Worm (Caenorhabditis elegans): ENCODE measurements around the gene K08E7.4.

DNA sequence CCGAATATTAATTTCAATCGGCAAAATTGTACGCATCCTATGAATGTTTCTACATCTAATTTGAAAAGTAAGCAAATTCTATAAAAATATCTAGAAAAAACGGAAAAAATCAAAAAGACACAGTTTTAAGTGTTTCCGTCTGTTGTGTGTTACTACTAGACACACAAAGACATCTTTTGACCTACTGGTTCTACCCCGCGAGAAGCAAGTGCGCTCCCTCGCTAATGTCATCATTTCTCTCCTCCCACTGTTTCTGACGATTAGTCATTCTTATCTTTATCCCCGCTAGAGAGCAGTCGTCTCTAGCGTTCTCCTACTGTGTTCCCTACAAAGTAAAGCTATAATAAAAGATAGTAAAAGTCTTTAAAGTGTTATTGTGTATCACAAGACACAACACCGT is 47.0 kb upstream of the K08E7.4 start:
- no peak for TF ChIP-seq egl-5 (tag; optimal IDR thresholded peaks at IDR 0.05)
- TF ChIP-seq zag-1 (tag; optimal IDR thresholded peaks at IDR 0.05) = no peak
- TF ChIP-seq snpc-4 (tag; optimal IDR thresholded peaks at IDR 0.05) = no peak
- TF ChIP-seq lin-39 (tag; optimal IDR thresholded peaks at IDR 0.05) = no peak
- TF ChIP-seq elt-1 (tag; optimal IDR thresholded peaks at IDR 0.05) = no peak
- no peak for TF ChIP-seq elt-2 (tag; optimal IDR thresholded peaks at IDR 0.05)
- TF ChIP-seq nhr-237 (tag; optimal IDR thresholded peaks at IDR 0.05) = no peak
- no peak for TF ChIP-seq unc-62 (GFP tag; optimal IDR thresholded peaks at IDR 0.05)
- no peak for TF ChIP-seq jun-1 (tag; optimal IDR thresholded peaks at IDR 0.05)
- TF ChIP-seq tbx-2 (tag; optimal IDR thresholded peaks at IDR 0.05) = no peak
- TF ChIP-seq nhr-11 (tag; optimal IDR thresholded peaks at IDR 0.05) = no peak

Measured in whole organism, L3 larva.